Fruit fly (Drosophila melanogaster): ENCODE measurements around the gene Tmf.
A peak's percentile ranks its signal among the peaks of the same experiment; 100 is the strongest.

Tmf gene

DNA sequence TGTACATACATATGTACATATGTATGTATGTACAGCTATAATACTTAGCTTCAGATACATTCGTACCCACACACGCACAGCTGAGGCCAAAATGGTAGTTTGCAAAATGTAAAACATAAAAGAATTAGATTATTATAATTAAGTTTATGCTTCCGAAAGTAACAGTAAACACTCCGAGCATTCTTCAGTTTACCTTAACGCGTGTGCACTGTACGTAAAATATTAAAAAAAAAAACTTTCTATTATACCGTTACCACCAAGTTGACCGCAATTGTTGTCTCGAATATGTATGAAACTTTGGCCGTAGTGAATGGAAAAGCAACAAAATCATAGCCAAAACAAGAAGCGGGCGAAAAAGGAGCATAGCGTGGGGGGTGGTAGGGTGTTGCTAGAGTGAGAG is 10.4 kb downstream of the Tmf start (continued):
- TF ChIP-seq Mrtf (GFP tag; IDR thresholded peaks at IDR 0.05) = peak; percentile 63; the same call in 2 of the 3 replicates
- peak; percentile 78 for TF ChIP-seq ken (GFP tag; IDR thresholded peaks at IDR 0.05)
- TF ChIP-seq pita (GFP tag; optimal IDR thresholded peaks at IDR 0.05) = no peak
- TF ChIP-seq tll (GFP tag; optimal IDR thresholded peaks at IDR 0.05) = no peak
- TF ChIP-seq Dad (GFP tag; optimal IDR thresholded peaks at IDR 0.05) = peak; percentile 65
- TF ChIP-seq Trl (optimal IDR thresholded peaks at IDR 0.05) = no peak
- peak; percentile 53 for TF ChIP-seq Trl (GFP tag; optimal IDR thresholded peaks at IDR 0.05)
- peak; percentile 72 for TF ChIP-seq CG12219 (GFP tag; optimal IDR thresholded peaks at IDR 0.05)
- peak; percentile 15 for TF ChIP-seq shn (GFP tag; optimal IDR thresholded peaks at IDR 0.05)
- peak; percentile 54 for TF ChIP-seq CG11085 (GFP tag; IDR thresholded peaks at IDR 0.05)
- peak; percentile 69 for TF ChIP-seq ems (GFP tag; optimal IDR thresholded peaks at IDR 0.05)
- TF ChIP-seq cato (GFP tag; optimal IDR thresholded peaks at IDR 0.05; ENCODE audit: borderline replicate concordance) = peak; percentile 53
- TF ChIP-seq CG14965 (GFP tag; optimal IDR thresholded peaks at IDR 0.05; ENCODE audit: borderline replicate concordance) = no peak
- TF ChIP-seq CG3065 (GFP tag; optimal IDR thresholded peaks at IDR 0.05) = no peak
- TF ChIP-seq CG32767 (GFP tag; IDR thresholded peaks at IDR 0.05) = peak; percentile 48; the same call in 1 of the 2 replicates
- TF ChIP-seq CG10321 (GFP tag; IDR thresholded peaks at IDR 0.05) = 0 out of 2 replicates have a peak, but pooled peaks have one; percentile 32
- peak; percentile 60; the same call in 1 of the 3 replicates for TF ChIP-seq CG7357 (GFP tag; IDR thresholded peaks at IDR 0.05)
- TF ChIP-seq BtbVII (GFP tag; optimal IDR thresholded peaks at IDR 0.05) = peak; percentile 85
- TF ChIP-seq CG1024 (GFP tag; IDR thresholded peaks at IDR 0.05) = no peak
- TF ChIP-seq Nf-YB (GFP tag; optimal IDR thresholded peaks at IDR 0.05) = peak; percentile 60
- TF ChIP-seq CG12942 (GFP tag; optimal IDR thresholded peaks at IDR 0.05) = peak; percentile 51
- TF ChIP-seq CG10565 (GFP tag; optimal IDR thresholded peaks at IDR 0.05) = peak; percentile 28
- TF ChIP-seq CG6854 (GFP tag; optimal IDR thresholded peaks at IDR 0.05) = peak; percentile 62
- peak; percentile 73 for TF ChIP-seq NfI (GFP tag; optimal IDR thresholded peaks at IDR 0.05)
- peak; percentile 64 for TF ChIP-seq al (GFP tag; IDR thresholded peaks at IDR 0.05)
- TF ChIP-seq Bgb (GFP tag; IDR thresholded peaks at IDR 0.05; ENCODE audit: partially characterized antibody) = no peak
- TF ChIP-seq Lim3 (GFP tag; IDR thresholded peaks at IDR 0.05) = 0 out of 2 replicates have a peak, but pooled peaks have one; percentile 41
- peak; percentile 77 for TF ChIP-seq CG15011 (GFP tag; optimal IDR thresholded peaks at IDR 0.05)
- peak; percentile 63 for TF ChIP-seq ewg (GFP tag; optimal IDR thresholded peaks at IDR 0.05)
- TF ChIP-seq CG10267 (tag; optimal IDR thresholded peaks at IDR 0.05) = peak; percentile 75
- no peak for TF ChIP-seq pan (optimal IDR thresholded peaks at IDR 0.05)
- TF ChIP-seq pan (GFP tag; optimal IDR thresholded peaks at IDR 0.05 in 1 of 2, IDR thresholded peaks at IDR 0.05 in 1 of 2) = peak in 1 of 2 experiments; percentile 79
- TF ChIP-seq C15 (GFP tag; IDR thresholded peaks at IDR 0.05) = 0 out of 3 replicates have a peak, but pooled peaks have one; percentile 43
- TF ChIP-seq mld (GFP tag; IDR thresholded peaks at IDR 0.05; ENCODE audit: partially characterized antibody) = no peak
- TF ChIP-seq sima (GFP tag; optimal IDR thresholded peaks at IDR 0.05) = no peak
- no peak for TF ChIP-seq CG15479 (GFP tag; optimal IDR thresholded peaks at IDR 0.05)
- TF ChIP-seq lmd (GFP tag; IDR thresholded peaks at IDR 0.05) = peak; percentile 84
- TF ChIP-seq sim (GFP tag; IDR thresholded peaks at IDR 0.05) = 0 out of 2 replicates have a peak, but pooled peaks have one; percentile 37
- TF ChIP-seq Sry-β (GFP tag; optimal IDR thresholded peaks at IDR 0.05) = peak; percentile 28
- peak; percentile 19 for TF ChIP-seq NK7.1 (GFP tag; optimal IDR thresholded peaks at IDR 0.05)
- peak; percentile 33 for TF ChIP-seq CG12769 (tag; optimal IDR thresholded peaks at IDR 0.05)
- peak; percentile 66 for TF ChIP-seq ap (GFP tag; IDR thresholded peaks at IDR 0.05)
- TF ChIP-seq CG31441 (GFP tag; IDR thresholded peaks at IDR 0.05) = peak; percentile 90
- TF ChIP-seq wdn (GFP tag; IDR thresholded peaks at IDR 0.05) = peak; percentile 61; the same call in 1 of the 2 replicates
- peak; percentile 68 for TF ChIP-seq HLH54F (GFP tag; optimal IDR thresholded peaks at IDR 0.05)
- TF ChIP-seq pzg (GFP tag; optimal IDR thresholded peaks at IDR 0.05) = no peak
- TF ChIP-seq nerfin-1 (tag; optimal IDR thresholded peaks at IDR 0.05) = peak; percentile 66
- TF ChIP-seq gfzf (GFP tag; optimal IDR thresholded peaks at IDR 0.05) = no peak
- peak; percentile 96 for TF ChIP-seq Med (GFP tag)
- TF ChIP-seq CG8388 (GFP tag; optimal IDR thresholded peaks at IDR 0.05) = peak; percentile 84
- TF ChIP-seq CG31388 (GFP tag; optimal IDR thresholded peaks at IDR 0.05) = no peak

Measured in whole organism, embryonic.